Worm (Caenorhabditis elegans): ENCODE data around the gene C14H10.3.

DNA sequence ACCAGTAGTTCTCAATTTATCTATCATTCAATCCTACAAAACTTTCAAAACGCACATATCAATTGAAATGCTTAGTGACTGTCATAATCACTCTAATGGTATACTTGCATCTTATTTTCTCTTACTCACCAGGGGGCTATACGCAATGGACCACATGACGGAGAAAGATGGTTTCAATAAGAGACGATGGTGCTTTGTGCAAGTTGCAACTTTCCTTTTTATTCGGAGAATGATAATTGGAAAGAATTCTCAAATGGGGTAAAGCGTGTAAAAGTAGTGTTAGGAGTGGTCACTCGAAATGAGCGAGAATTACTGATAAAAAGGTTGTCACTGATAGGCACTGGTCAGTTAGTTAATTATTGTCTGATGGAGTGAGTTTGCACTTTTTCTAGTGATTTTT, 19.5 kb downstream of the C14H10.3 start:
- TF ChIP-seq tbx-7 (tag; optimal IDR thresholded peaks at IDR 0.05) (no peak), fax-1 (tag; optimal IDR thresholded peaks at IDR 0.05) (no peak), ama-1 (optimal IDR thresholded peaks at IDR 0.05) (no peak), nfya-1 (tag; optimal IDR thresholded peaks at IDR 0.05) (no peak), elt-2 (tag; optimal IDR thresholded peaks at IDR 0.05) (peak; percentile 27)

Data from whole organism, late embryonic.